Fruit fly (Drosophila melanogaster): Measurements from ENCODE around the gene CG7556.

- peak; percentile 49 for TF ChIP-seq CG34367 (tag; optimal IDR thresholded peaks at IDR 0.05)
- no peak for TF ChIP-seq Pif1A (GFP tag; optimal IDR thresholded peaks at IDR 0.05)
- peak; percentile 61 for TF ChIP-seq Ets98B (GFP tag; IDR thresholded peaks at IDR 0.05)
Observed at dm6 chrX:19165144-19166011, 14.3 kb downstream of the CG7556 start.
